Fruit fly (Drosophila melanogaster) whole organism, larva: ENCODE results near the gene CG43394.

Experiments used
- noc ChIP-seq: fragments of 200-800 bp; sonication (Bioruptor generic); optimal IDR thresholded peaks from 3 replicates; lab custom pipeline; 2019; ENCODE audit warnings: missing biosample characterization, mild to moderate bottlenecking, missing genetic modification characterization, moderate library complexity

Gene CG43394

DNA sequence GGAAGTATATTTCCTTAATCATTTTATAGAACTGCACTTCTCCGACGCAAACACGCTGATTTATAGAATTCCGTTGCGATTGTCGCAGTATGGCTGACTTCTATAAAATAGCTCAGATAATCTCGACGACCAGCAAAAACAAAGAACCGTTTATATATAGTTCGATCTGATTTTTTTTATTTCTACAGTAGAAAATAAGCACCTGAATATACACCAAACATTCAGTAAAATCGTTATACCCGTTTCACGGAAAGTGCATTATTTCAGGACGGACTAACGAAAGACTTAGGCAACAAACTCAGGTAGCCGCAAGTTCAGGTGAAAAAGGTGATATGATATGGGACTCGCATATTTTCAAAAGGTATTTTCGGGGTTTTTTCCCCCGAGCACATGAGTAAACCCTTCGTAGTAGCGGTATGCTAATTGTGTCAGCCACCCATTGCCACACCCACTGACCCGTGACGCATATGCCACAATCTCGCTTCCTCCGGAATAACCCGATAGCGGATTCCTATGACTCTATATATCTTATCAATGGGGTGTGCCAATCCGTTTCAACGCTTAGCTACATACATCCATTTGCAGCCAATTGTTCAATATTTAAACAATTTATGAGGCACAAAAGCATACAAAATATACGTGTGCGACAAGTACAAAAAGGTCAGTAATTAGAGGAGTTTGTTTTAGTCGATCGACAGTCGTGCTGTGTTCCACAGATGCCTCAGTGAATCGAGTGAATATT, at the start of gene CG43394, which contains the start of gene CG42763:
TSS of gene CG43394 (plus strand) at position 692 of the 742 bp plus-strand sequence.
TSS of gene CG42763 (minus strand) at position 41 of the 742 bp plus-strand sequence.
- TF ChIP-seq noc (tag; lab: Kevin White, UChicago), result no peak

DNA sequence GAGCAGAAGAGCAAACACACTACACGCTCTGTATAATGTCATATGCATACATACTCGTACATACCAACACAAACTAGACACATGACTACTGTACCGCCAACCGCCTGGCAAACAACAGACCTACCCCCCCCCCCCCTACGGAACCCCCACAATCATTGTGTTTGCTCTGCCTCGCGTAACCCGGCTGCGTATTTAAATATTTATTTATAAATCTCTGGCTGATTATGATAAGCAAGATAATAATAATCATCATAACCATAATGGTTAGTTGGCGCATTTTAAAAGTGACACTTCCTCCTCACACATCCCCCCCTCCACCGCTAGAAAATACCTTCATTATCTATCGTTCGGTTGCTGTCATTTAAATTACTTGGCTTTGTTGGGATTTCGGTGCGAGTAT, 48.1 kb upstream of the CG43394 start:
- TF ChIP-seq noc (tag; lab: Kevin White, UChicago), result peak; percentile 84

DNA sequence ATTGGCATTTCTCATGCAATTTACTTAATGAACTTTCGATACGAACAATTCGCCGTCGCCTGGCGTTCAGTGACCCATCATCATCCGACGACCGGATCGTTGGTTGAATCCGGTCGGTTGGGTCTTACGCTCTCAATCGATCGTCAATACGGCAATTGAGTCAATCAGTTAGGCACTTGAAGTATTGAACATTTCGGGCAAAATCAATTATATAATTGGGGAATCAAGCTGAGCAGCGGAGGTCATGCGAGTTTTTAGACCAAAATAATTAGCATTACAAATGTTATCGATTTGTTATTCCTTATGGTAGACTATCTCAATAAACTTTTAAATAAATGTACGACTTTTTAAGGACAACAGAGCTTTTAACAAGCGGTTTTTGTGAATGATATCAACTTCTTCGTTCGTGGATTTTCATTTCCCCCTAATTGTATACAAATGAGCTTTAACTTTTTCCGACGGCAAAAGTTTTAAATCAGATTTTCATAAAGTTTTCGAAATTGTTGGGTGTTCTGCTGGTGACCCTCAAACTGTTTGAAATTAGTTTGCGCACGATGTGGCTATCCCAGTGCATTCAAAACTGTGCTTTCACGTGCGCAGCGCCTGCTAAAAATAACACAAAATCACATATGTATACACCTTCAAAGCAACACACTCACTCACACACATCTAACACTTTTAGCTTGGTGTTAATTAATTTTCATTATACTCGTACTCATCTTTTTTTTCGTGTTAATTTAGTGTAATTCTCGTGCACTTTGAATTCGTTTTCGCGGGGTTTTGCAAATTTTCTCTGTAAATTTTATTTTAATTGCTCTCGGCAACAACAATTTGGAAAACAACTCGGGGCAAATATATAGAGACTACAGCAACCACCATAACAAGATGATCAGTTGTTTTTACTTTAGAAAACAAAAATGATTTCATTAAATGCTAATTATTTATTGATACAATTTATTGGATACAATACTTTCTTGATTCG, 47.3 kb upstream of the CG43394 start:
- TF ChIP-seq noc (tag; lab: Kevin White, UChicago), result no peak

dm6 chr2L:8099050-8099449, 46.5 kb upstream of the CG43394 start:
- TF ChIP-seq noc (tag; lab: Kevin White, UChicago), result no peak

dm6 chr2L:8099615-8100375, 45.8 kb upstream of the CG43394 start:
- TF ChIP-seq noc (tag; lab: Kevin White, UChicago), result no peak

DNA sequence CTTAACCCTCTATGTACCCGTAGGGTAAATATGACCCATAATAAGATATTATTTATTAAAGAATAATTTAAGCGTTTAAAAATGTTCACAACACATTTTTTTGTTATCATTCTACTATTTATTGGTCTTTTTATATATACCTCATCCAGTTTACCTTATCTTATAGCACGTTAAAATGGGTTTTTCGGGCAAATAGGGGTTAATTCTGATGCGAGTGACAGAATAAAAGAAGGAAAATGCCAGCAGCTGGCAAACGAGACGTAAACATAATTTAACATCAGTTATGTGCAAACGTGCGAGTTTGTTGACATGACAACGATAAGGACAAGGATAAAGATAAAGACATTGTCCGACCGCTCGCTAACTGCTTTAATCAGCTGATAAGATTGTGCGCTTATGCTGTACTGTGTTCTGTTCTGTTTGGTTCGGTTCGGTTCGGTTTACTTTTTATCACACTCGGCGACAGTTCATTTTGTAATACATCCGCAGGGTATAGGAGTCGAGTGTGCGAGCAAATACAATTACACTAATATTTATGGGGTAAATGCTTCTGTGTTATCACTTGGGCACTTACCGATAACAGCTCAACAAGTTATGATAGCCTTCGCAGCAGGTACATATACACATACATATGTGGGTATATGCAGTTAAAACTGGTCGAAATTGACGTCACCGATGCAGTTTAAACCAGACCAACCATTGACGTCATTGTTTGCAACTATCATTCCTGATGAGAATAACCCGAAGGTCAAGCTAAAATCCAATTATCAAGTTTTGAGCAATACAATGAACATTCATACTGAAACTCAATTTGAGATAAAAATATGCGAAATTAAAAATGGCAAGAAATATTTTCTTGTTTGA, 44.8 kb upstream of the CG43394 start:
- peak; percentile 64 for TF ChIP-seq noc (tag; lab: Kevin White, UChicago)

- no peak for TF ChIP-seq noc (tag; lab: Kevin White, UChicago)
Observed at dm6 chr2L:8103073-8103472, 42.5 kb upstream of the CG43394 start.

DNA sequence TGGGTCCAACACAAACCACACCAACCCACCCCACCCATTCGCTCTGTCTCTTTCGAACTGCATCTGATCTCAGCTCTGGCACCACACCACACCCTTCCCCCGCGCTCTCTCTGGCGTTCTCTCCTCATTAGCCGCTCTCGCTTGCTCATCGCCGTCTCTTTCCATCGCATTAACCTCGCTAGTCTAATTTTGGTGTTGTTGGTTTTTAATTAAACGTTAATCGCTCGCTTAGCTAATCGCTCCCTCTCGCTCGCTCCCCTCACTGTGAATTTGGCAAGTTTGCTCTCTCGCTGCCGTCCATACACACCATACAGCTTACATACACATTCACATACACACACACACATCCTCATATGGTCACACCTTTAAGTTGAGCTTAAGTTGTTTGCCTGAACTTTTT, 41.5 kb upstream of the CG43394 start:
- TF ChIP-seq noc (tag; lab: Kevin White, UChicago), result no peak

- TF ChIP-seq noc (tag; lab: Kevin White, UChicago), result no peak
Observed at dm6 chr2L:8104706-8105105, 40.9 kb upstream of the CG43394 start.

dm6 chr2L:8110549-8111438, 34.8 kb upstream of the CG43394 start:
- TF ChIP-seq noc (tag; lab: Kevin White, UChicago), result no peak

- TF ChIP-seq noc (tag; lab: Kevin White, UChicago), result peak; percentile 41
Observed at dm6 chr2L:8116632-8117193, 28.8 kb upstream of the CG43394 start.

DNA sequence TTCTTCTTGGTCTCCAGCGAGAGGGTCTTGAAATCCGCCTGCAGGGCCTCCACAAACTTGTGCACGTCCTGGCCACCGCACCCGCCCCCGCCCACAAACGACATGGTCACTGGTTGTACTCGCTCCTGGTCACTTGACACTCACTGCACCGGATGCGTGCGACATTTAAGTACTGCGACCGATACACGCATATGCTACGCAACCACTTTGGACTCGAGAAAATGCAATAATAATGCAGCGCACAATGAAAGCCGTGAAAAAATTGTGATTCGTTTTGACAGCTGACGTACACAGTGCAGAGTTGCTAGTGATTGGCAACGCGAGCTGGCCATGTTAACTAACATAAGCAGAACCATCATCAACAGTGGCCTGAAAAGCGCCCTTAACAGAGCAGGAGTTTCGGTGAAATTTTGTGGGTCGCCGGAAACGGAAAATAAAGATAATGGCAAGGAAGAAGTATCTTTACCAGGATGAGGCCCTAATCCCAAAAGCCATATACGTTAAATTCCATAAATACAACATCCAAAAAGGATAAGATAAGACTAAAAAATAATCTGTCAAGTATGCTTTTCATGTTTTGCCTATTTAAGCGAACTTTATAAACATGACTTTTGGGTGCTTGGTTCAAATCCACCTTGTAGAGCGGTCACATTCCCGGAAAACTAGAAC, 21.7 kb upstream of the CG43394 start, which contains the start of the genes mon2 and CG8673:
TSS of gene mon2 (minus strand) at position 300 of the 669 bp plus-strand sequence.
TSS of gene CG8673 (plus strand) at position 619 of the 669 bp plus-strand sequence.
- peak; percentile 7 for TF ChIP-seq noc (tag; lab: Kevin White, UChicago)
